Worm (Caenorhabditis elegans) whole organism, dauer: Measurements from ENCODE around the gene F54D10.9.

Source experiments
- unc-62 ChIP-seq: sonication (generic microtip); optimal IDR thresholded peaks from 2 replicates; lab custom pipeline; 2017; ENCODE audit warnings: missing biosample characterization, missing genetic modification reagents, missing genetic modification characterization

F54D10.9 gene

DNA sequence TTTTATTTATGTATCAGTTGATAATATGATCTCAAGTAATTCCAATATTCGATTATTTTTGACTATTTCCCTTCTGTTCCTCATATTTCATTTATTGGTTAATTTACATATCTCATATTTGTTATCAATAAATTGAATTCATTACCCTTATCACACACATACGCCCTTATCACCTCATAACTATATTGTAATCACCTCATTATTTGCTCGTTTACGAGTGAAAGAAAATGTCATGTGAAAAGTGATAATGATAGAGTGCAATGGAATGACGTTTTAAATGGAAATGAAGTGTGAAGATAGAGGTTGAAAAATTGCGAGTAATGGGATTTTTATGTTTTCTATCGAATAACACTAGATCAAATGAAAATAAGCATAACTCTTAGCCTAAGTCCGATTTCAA, 45.7 kb downstream of the F54D10.9 start:
- TF ChIP-seq unc-62, result no peak

DNA sequence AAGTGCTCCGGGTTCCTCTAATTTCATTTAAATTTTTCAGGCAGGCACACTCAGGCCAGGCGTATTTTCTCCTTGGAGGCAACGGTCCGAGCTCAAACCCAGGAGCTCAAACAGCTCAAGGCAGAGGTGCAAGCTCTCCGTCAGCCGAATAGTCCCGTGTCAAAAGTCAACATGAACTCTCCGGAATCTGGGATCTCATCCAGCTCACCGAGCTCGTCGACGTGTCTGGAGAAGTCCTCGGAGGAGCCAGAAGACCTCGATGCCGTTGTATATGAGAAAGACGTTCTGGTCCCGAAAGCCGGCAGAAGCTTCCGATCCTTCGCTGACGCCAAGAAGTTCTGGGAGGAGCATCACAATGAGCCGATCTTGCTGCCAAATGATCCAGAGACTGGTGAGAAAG, 46.5 kb downstream of the F54D10.9 start:
- no peak for TF ChIP-seq unc-62

DNA sequence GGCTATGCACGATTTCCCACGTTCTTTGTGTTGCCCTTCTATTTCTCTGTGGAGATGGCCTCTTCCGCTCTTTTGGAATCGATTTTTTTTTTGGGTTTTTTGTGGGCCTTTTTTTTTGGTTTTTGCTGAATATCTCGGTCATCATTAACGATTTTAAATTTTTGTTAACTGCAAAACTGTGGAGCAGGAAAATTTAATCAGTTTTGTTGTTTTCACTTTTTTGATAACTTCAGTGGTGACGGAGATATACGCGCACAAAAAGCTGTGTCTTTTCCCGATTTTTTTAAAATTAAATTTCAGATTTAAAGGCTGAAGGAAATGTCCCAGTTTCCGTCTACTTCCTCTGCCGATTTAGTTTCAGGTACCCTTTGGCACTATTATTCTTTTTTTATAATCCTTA, 47.0 kb downstream of the F54D10.9 start, which contains the start of gene T24E12.1:
Gene T24E12.1 (plus strand): TSS at position 301 of the 400 bp plus-strand sequence.
- TF ChIP-seq unc-62, result no peak

DNA sequence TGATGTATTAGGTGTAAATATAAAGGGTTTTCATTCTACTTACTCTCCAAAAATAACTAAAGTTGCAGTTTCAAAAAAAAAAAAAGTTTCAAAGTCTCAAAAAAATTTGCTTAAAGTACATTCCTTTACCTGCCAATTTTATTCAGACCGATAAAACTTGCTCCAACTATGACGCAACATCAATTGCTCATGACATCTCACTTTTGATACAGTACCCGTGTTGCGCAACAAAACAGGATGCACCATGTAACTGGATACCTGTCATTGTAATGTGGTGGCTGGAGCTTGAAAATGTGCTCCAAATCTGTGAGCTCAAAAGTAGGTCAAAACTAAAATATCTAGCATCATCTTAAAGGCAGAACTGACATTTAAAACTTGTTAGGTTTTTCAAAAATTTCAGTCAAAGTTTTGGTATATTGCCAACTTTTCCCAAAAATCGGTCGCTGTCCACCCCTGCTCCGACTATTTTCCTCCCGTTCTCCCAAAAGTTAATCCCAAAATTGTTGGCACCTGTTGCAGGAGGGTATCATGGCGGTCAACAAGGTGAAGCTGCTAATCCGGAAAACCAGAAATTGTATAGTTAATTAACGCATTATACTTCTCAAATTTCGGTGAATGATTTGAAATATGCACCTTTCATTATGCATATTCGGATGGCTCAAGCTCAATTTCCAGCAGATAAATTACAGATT, 49.8 kb downstream of the F54D10.9 start, which contains the start of gene T24E12.2:
Gene T24E12.2 (plus strand): TSS at position 642 of the 692 bp plus-strand sequence.
- no peak for TF ChIP-seq unc-62

DNA sequence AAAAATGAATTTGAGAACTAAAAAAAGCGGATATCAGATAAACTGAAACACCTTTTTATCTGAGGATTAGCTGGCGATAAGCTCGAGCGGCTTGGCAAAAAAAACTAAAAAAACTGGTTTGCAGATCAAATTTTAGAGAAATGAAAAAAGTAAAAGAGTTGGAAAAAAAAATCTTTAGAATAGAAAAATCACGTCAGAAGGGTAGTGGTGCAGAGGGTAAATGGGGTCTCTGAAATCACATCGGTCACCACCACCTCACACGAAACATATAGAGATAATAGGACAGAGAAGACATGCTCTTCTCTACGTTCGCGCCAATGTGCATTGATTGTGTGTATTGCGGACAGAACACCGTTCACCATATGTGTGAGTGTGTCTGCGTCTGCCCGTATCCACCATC, 51.0 kb downstream of the F54D10.9 start:
- no peak for TF ChIP-seq unc-62
